Fruit fly (Drosophila melanogaster): ENCODE measurements around the gene CG4842.

- TF ChIP-seq Gug (GFP tag; IDR thresholded peaks at IDR 0.05) (no peak), vri (GFP tag; optimal IDR thresholded peaks at IDR 0.05) (no peak), Hr39 (GFP tag; optimal IDR thresholded peaks at IDR 0.05) (no peak), Hr38 (GFP tag; optimal IDR thresholded peaks at IDR 0.05) (no peak), cyc (GFP tag; optimal IDR thresholded peaks at IDR 0.05) (no peak), CG16779 (tag; optimal IDR thresholded peaks at IDR 0.05) (no peak), topi (GFP tag; optimal IDR thresholded peaks at IDR 0.05) (no peak), lz (GFP tag; optimal IDR thresholded peaks at IDR 0.05) (no peak), CG7368 (GFP tag; optimal IDR thresholded peaks at IDR 0.05) (no peak), spab (GFP tag; optimal IDR thresholded peaks at IDR 0.05) (no peak)
These were observed 12.6 kb downstream of the CG4842 start for dm6 chr3L:16380770-16381169.
